Fruit fly (Drosophila melanogaster) Kc167 (cell line): ENCODE data around the gene CG14506.
"Not testable (repeated sequence)": the region's sequence is repeated elsewhere in the genome, so short reads cannot be mapped to it uniquely, and the experiment has no call there.

ENCODE experiments used
- Sin3A ChIP-seq: fragments of >200 bp; optimal IDR thresholded peaks from 2 replicates; lab custom pipeline; 2018; ENCODE audit warnings: missing external identifiers
- psq ChIP-seq: fragments of >200 bp; optimal IDR thresholded peaks from 2 replicates; lab custom pipeline; 2017; ENCODE audit warnings: missing external identifiers

dm6 chr3R:29319481-29320289, 22.7 kb upstream of the CG14506 start, which contains the start of gene Cnx99A:
- TF ChIP-seq Sin3A (lab: Kevin White, UChicago); psq: not testable (repeated sequence)
